Worm (Caenorhabditis elegans) whole organism, L2 larva: ENCODE measurements around the gene try-12.

ENCODE experiments used
- R02D3.7 ChIP-seq: fragments of 150-350 bp; optimal IDR thresholded peaks from 2 replicates; lab custom pipeline; 2014; ENCODE audit warnings: missing biosample characterization, missing genetic modification characterization
- alr-1 ChIP-seq: fragments of 150-350 bp; optimal IDR thresholded peaks from 2 replicates; lab custom pipeline; 2014; ENCODE audit warnings: missing biosample characterization, missing genetic modification characterization
- ama-1 ChIP-seq: fragments of 150-350 bp; optimal IDR thresholded peaks from 2 replicates; lab custom pipeline; 2018; ENCODE audit warnings: inconsistent platforms
- ceh-16 ChIP-seq: fragments of 150-350 bp; optimal IDR thresholded peaks from 2 replicates; lab custom pipeline; 2014; ENCODE audit warnings: missing biosample characterization, missing genetic modification characterization
- lin-11 ChIP-seq: fragments of 150-350 bp; sonication (generic microtip); optimal IDR thresholded peaks from 2 replicates; lab custom pipeline; 2014; ENCODE audit warnings: missing biosample characterization, missing genetic modification characterization, inconsistent platforms, mixed read lengths
- lin-39 ChIP-seq: fragments of 150-350 bp; optimal IDR thresholded peaks from 2 replicates; lab custom pipeline; 2014; ENCODE audit warnings: missing biosample characterization, missing genetic modification reagents, missing genetic modification characterization
- nhr-10 ChIP-seq: sonication (generic microtip); optimal IDR thresholded peaks from 2 replicates; lab custom pipeline; 2017; ENCODE audit warnings: missing biosample characterization, missing genetic modification characterization
- nhr-23 ChIP-seq: fragments of 150-350 bp; optimal IDR thresholded peaks from 2 replicates; lab custom pipeline; 2014; ENCODE audit warnings: missing biosample characterization, missing genetic modification reagents, missing genetic modification characterization
- nhr-237 ChIP-seq: fragments of 150-350 bp; optimal IDR thresholded peaks from 2 replicates; lab custom pipeline; 2014; ENCODE audit warnings: missing biosample characterization, missing genetic modification characterization
- nhr-77 ChIP-seq: fragments of 150-350 bp; optimal IDR thresholded peaks from 2 replicates; lab custom pipeline; 2014; ENCODE audit warnings: missing biosample characterization, missing genetic modification characterization
- unc-62 ChIP-seq: fragments of 150-350 bp; optimal IDR thresholded peaks from 2 replicates; lab custom pipeline; 2014; ENCODE audit warnings: missing biosample characterization, missing genetic modification reagents, missing genetic modification characterization
- ztf-11 ChIP-seq: sonication (generic microtip); optimal IDR thresholded peaks from 2 replicates; lab custom pipeline; 2017; ENCODE audit warnings: missing biosample characterization, missing genetic modification characterization
- ztf-4 ChIP-seq: fragments of 150-350 bp; optimal IDR thresholded peaks from 2 replicates; lab custom pipeline; 2014; ENCODE audit warnings: missing biosample characterization, missing genetic modification characterization

DNA sequence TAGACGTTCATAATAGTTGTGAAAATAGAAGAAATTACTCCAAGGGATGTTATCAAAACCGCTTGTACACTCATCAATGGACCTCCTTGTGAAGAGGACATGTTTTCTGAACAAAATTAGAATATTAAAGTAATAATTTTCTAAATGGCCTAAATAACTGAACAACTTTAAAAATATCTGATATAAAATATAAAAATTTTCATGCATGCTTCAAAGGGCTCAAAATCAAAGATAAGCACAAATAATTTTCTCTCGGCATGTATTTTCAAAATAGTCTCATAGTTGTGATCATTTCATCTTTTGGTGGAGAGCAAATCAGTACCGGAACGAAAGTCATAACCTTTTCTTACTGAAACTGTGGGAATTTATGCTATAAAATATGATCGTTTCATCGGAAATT, 35.8 kb downstream of the try-12 start, which contains the start of gene srbc-8:
- TF ChIP-seq lin-11 (no peak), lin-39 (tag; lab: Kevin White, UChicago) (no peak), alr-1 (no peak), ztf-11 (tag; lab: Kevin White, UChicago) (no peak), nhr-237 (tag; lab: Kevin White, UChicago) (no peak), ceh-16 (tag; lab: Kevin White, UChicago) (no peak), ama-1 (lab: Kevin White, UChicago) (no peak), unc-62 (GFP tag; lab: Kevin White, UChicago) (no peak), R02D3.7 (tag; lab: Kevin White, UChicago) (no peak), nhr-23 (tag; lab: Kevin White, UChicago) (no peak), nhr-77 (tag; lab: Kevin White, UChicago) (no peak), ztf-4 (tag; lab: Kevin White, UChicago) (no peak), nhr-10 (no peak)
